Worm (Caenorhabditis elegans) whole organism, young adult: ENCODE results near the gene F18E9.4.
A peak's percentile ranks its signal among the peaks of the same experiment; 100 is the strongest.

Experiments
- F55B11.4 ChIP-seq: sonication (generic microtip); optimal IDR thresholded peaks from 2 replicates; lab custom pipeline; 2016; ENCODE audit warnings: missing compliant biosample characterization, missing genetic modification characterization, borderline replicate concordance; ENCODE audit not compliant: insufficient read depth
- aptf-2 ChIP-seq: fragments of 200-800 bp; sonication (Bioruptor generic); conservative IDR thresholded peaks from 2 replicates; pipeline ENCODE4 v1.3.6; 2022; ENCODE audit warnings: missing genetic modification reagents, missing genetic modification characterization, missing compliant biosample characterization
- aptf-3 ChIP-seq: fragments of 200-800 bp; sonication (Bioruptor generic); IDR thresholded peaks from 2 replicates; pipeline ENCODE4 v1.3.6; 2022; ENCODE audit warnings: missing genetic modification characterization, missing compliant biosample characterization
- dpl-1 ChIP-seq: fragments of 150-350 bp; optimal IDR thresholded peaks from 2 replicates; lab custom pipeline; 2014; ENCODE audit warnings: missing biosample characterization, missing genetic modification reagents, missing genetic modification characterization
- hlh-12 ChIP-seq: sonication (generic microtip); optimal IDR thresholded peaks from 2 replicates; lab custom pipeline; 2016; ENCODE audit warnings: missing genetic modification characterization, missing compliant biosample characterization
- hrde-1 ChIP-seq: sonication (generic microtip); optimal IDR thresholded peaks from 2 replicates; lab custom pipeline; 2016; ENCODE audit warnings: missing genetic modification characterization, mild to moderate bottlenecking, missing compliant biosample characterization, moderate library complexity, missing genotype, missing genetic modification reagents, borderline replicate concordance
- nhr-120 ChIP-seq: fragments of 200-800 bp; sonication (Bioruptor generic); IDR thresholded peaks from 2 replicates; pipeline ENCODE4 v1.3.6; 2022; ENCODE audit warnings: missing genetic modification characterization, missing compliant biosample characterization
- pbrm-1 ChIP-seq: fragments of 200-800 bp; sonication (Bioruptor generic); IDR thresholded peaks from 2 replicates; pipeline ENCODE4 v1.3.6; 2022; ENCODE audit warnings: missing genetic modification reagents, missing genetic modification characterization, missing compliant biosample characterization
- pha-4 ChIP-seq: fragments of 150-350 bp; sonication (generic microtip); optimal IDR thresholded peaks from 2 replicates; lab custom pipeline; 2014; ENCODE audit warnings: missing biosample characterization, missing genetic modification reagents, missing genetic modification characterization
- somi-1 ChIP-seq: fragments of 200-800 bp; sonication (Bioruptor generic); optimal IDR thresholded peaks from 2 replicates; lab custom pipeline; 2018; ENCODE audit warnings: mild to moderate bottlenecking, missing genetic modification characterization, missing compliant biosample characterization
- tbp1 ChIP-seq: fragments of 200-800 bp; sonication (Bioruptor generic); optimal IDR thresholded peaks from 2 replicates; lab custom pipeline; 2018; ENCODE audit warnings: mild to moderate bottlenecking, missing genetic modification characterization, missing compliant biosample characterization

- TF ChIP-seq dpl-1 (GFP tag; lab: Kevin White, UChicago): no peak
- TF ChIP-seq pbrm-1 (GFP tag; lab: Robert Waterston, UW): no peak
- TF ChIP-seq hlh-12 (tag; lab: Kevin White, UChicago): no peak
- TF ChIP-seq somi-1 (GFP tag; lab: Kevin White, UChicago): peak; percentile 79
- no peak for TF ChIP-seq pha-4 (tag; lab: Kevin White, UChicago)
- TF ChIP-seq nhr-120 (GFP tag; lab: Robert Waterston, UW): no peak
- no peak for TF ChIP-seq aptf-3
- no peak for TF ChIP-seq hrde-1
- peak; percentile 17 for TF ChIP-seq tbp1 (GFP tag; lab: Kevin White, UChicago)
- no peak for TF ChIP-seq F55B11.4 (tag; lab: Kevin White, UChicago)
- TF ChIP-seq aptf-2 (GFP tag; lab: Robert Waterston, UW): no peak
Measured at ce11 chrX:8550099-8550498, 30.2 kb upstream of the F18E9.4 start.
